Fruit fly (Drosophila melanogaster): Measurements from ENCODE around the gene AstA.

DNA sequence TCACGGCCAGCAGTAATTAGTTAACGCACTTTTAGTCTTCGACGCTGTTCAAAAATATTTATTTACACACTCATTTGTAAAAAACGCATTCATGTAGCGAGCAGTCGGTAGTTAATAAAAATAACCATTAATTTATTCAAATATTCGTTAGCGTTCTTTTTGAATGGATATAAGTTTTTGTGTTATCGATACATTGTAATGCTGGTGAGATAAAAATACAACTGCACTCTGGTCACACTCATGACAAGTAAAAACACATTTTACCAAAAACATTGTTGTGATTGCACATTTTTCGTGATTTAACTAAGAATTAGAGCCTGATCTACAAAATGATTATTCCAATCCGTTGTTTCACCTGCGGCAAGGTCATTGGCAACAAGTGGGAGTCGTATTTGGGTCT is 47.6 kb downstream of the AstA start, which contains the start of gene Polr2L:
- no peak for TF ChIP-seq CG6808 (GFP tag; optimal IDR thresholded peaks at IDR 0.05)
- no peak for TF ChIP-seq Sox14 (GFP tag; optimal IDR thresholded peaks at IDR 0.05)
- TF ChIP-seq OdsH (GFP tag; optimal IDR thresholded peaks at IDR 0.05), result no peak
- TF ChIP-seq cyc (GFP tag; optimal IDR thresholded peaks at IDR 0.05), result no peak
- TF ChIP-seq CG3919 (GFP tag; optimal IDR thresholded peaks at IDR 0.05), result no peak
- TF ChIP-seq CG31627 (GFP tag; optimal IDR thresholded peaks at IDR 0.05), result no peak
- TF ChIP-seq ss (GFP tag; optimal IDR thresholded peaks at IDR 0.05), result no peak
- TF ChIP-seq Eip78C (GFP tag), result no peak
- peak; percentile 74 for TF ChIP-seq dsx (GFP tag; optimal IDR thresholded peaks at IDR 0.05; ENCODE audit: poor library complexity, severe bottlenecking)
- no peak for TF ChIP-seq CG10631 (GFP tag; optimal IDR thresholded peaks at IDR 0.05)
